Worm (Caenorhabditis elegans) whole organism, midembryonic: ENCODE results near the gene Y37B11A.3.

Experiments
- flt-1 ChIP-seq: fragments of 200-800 bp; sonication (Bioruptor generic); IDR thresholded peaks from 2 replicates; pipeline ENCODE4 v1.3.6; 2022; ENCODE audit warnings: missing genetic modification characterization, missing compliant biosample characterization
- ref-1 ChIP-seq: fragments of 200-800 bp; sonication (Bioruptor generic); conservative IDR thresholded peaks from 2 replicates; pipeline ENCODE4 v1.3.6; 2022; ENCODE audit warnings: missing genetic modification reagents, missing genetic modification characterization, missing compliant biosample characterization
- tab-1 ChIP-seq: fragments of 200-800 bp; sonication (Bioruptor generic); IDR thresholded peaks from 2 replicates; pipeline ENCODE4 v1.3.6; 2022; ENCODE audit warnings: missing genetic modification characterization, missing compliant biosample characterization

DNA sequence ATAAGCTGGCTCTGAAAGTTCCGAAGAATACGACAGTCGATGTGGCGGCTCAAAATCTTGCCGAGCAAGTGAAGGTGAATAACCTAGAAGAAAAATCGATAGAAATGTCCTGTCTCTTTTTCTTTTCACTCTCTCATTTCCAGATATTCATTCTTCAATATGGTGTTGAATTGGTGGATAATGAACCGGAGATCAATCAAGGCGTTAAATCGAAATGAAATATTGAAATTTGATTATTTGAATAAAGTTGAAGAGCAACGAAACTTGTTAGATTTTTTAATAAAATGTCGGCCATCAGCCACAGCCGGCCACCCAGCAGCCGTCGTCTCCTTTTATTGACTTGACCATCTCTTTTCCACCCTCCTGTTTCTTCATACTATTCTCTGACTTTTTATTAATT, 21.6 kb upstream of the Y37B11A.3 start, which contains the start of gene R12B2.2:
- TF ChIP-seq flt-1 (GFP tag; lab: Robert Waterston, UW) (no peak), ref-1 (no peak), tab-1 (GFP tag; lab: Robert Waterston, UW) (no peak)
